Fruit fly (Drosophila melanogaster): Measurements from ENCODE around the gene CG32971.

dm6 chr2L:14252271-14252870 lies 22.2 kb upstream of the CG32971 start:
- TF ChIP-seq gl (tag; optimal IDR thresholded peaks at IDR 0.05) (no peak), CG32121 (GFP tag; IDR thresholded peaks at IDR 0.05) (peak; percentile 36; the same call in 1 of the 2 replicates), Pif1B (GFP tag; optimal IDR thresholded peaks at IDR 0.05) (no peak), rn (GFP tag; IDR thresholded peaks at IDR 0.05) (no peak), Snoo (tag; optimal IDR thresholded peaks at IDR 0.05) (no peak), CG12605 (GFP tag; IDR thresholded peaks at IDR 0.05) (no peak), CG9948 (tag; optimal IDR thresholded peaks at IDR 0.05) (peak; percentile 59), CG8159 (tag; optimal IDR thresholded peaks at IDR 0.05) (peak; percentile 37), Pif1A (GFP tag; optimal IDR thresholded peaks at IDR 0.05) (no peak), CG15710 (tag; optimal IDR thresholded peaks at IDR 0.05) (peak; percentile 32)

Measured in whole organism, pupa.